Fruit fly (Drosophila melanogaster): ENCODE data around the gene Gr8a.

The Gr8a gene

DNA sequence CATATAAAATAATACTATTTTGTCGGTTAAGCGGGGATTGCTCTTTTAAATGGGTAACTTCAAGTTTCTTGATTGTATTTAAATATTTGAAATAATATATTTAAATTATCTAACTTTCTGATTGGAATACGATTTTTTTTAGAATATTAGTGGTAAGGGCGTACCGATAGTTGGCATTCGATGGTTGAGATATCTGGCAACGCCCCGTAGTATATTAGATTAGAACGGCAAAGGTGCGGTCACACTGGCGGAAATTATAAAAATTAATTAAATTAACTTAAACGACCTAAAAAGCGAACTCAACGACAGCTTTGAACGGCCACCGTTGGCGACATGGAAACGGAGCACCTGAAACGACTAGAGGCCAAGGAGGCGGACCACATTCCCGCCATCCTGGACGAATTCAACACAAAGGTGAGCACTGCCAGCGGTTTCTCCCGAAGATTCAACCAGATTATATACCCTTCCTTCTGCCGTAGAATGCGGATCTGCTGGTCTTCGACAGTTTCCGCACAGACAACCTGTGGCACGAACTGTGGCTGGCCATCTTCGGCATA is 29.1 kb downstream of the Gr8a start, which contains the start of gene ric8a (continued):
- TF ChIP-seq CG11294 (GFP tag; IDR thresholded peaks at IDR 0.05) (no peak), OdsH (GFP tag; optimal IDR thresholded peaks at IDR 0.05) (peak; percentile 19), Hr39 (GFP tag; optimal IDR thresholded peaks at IDR 0.05) (no peak), Met (GFP tag; optimal IDR thresholded peaks at IDR 0.05) (no peak)

dm6 chrX:9266082-9266481 is 39.1 kb downstream of the Gr8a start:
- no peak for TF ChIP-seq Smox (GFP tag; optimal IDR thresholded peaks at IDR 0.05)
- peak; percentile 32 for TF ChIP-seq CG32006 (GFP tag; optimal IDR thresholded peaks at IDR 0.05)
- TF ChIP-seq eg (GFP tag; IDR thresholded peaks at IDR 0.05), result 0 out of 3 replicates have a peak, but pooled peaks have one; percentile 10
- peak; percentile 50; the same call in 2 of the 3 replicates for TF ChIP-seq CG8119 (GFP tag; IDR thresholded peaks at IDR 0.05)
- TF ChIP-seq Gug (GFP tag; IDR thresholded peaks at IDR 0.05), result peak; percentile 18; the same call in 1 of the 2 replicates
- TF ChIP-seq CG15336 (GFP tag; IDR thresholded peaks at IDR 0.05), result peak; percentile 66
- TF ChIP-seq acj6 (GFP tag; optimal IDR thresholded peaks at IDR 0.05), result no peak
- no peak for TF ChIP-seq CG7368 (GFP tag; optimal IDR thresholded peaks at IDR 0.05)
- peak; percentile 56 for TF ChIP-seq Eip78C (GFP tag)
- TF ChIP-seq Eip93F (GFP tag; optimal IDR thresholded peaks at IDR 0.05), result no peak

- TF ChIP-seq CG10669 (GFP tag; optimal IDR thresholded peaks at IDR 0.05) (no peak), CG3919 (GFP tag; optimal IDR thresholded peaks at IDR 0.05) (no peak), Lpt (GFP tag; optimal IDR thresholded peaks at IDR 0.05) (no peak), CG15336 (GFP tag; IDR thresholded peaks at IDR 0.05) (no peak), esn (GFP tag; optimal IDR thresholded peaks at IDR 0.05) (no peak), Ets96B (tag; optimal IDR thresholded peaks at IDR 0.05) (no peak), Smox (GFP tag; optimal IDR thresholded peaks at IDR 0.05) (no peak), CG8319 (GFP tag; optimal IDR thresholded peaks at IDR 0.05) (no peak), CG3032 (tag; optimal IDR thresholded peaks at IDR 0.05) (no peak), Sox14 (GFP tag; optimal IDR thresholded peaks at IDR 0.05) (no peak), cyc (GFP tag; optimal IDR thresholded peaks at IDR 0.05) (no peak), CG34406 (GFP tag; optimal IDR thresholded peaks at IDR 0.05) (no peak), Hr38 (GFP tag; optimal IDR thresholded peaks at IDR 0.05) (no peak), CG6854 (GFP tag; optimal IDR thresholded peaks at IDR 0.05) (no peak), Eip93F (GFP tag; optimal IDR thresholded peaks at IDR 0.05) (no peak)
These were observed 40.7 kb downstream of the Gr8a start, which contains the start of gene Erk7 for dm6 chrX:9267598-9267997. Erk7 (minus strand) TSS chrX:9267698.

dm6 chrX:9269825-9270224 is 42.9 kb downstream of the Gr8a start, which contains the start of gene CG17440:
CG17440 (minus strand) TSS chrX:9269925.
- TF ChIP-seq CG31627 (GFP tag; optimal IDR thresholded peaks at IDR 0.05) (no peak), fd59A (GFP tag; optimal IDR thresholded peaks at IDR 0.05) (no peak), CG9139 (GFP tag; optimal IDR thresholded peaks at IDR 0.05) (no peak), svp (GFP tag) (no peak), Eip78C (GFP tag) (no peak), Hr39 (GFP tag; optimal IDR thresholded peaks at IDR 0.05) (no peak), CG7368 (GFP tag; optimal IDR thresholded peaks at IDR 0.05) (no peak), pdm3 (GFP tag; optimal IDR thresholded peaks at IDR 0.05) (no peak), CG8119 (GFP tag; IDR thresholded peaks at IDR 0.05) (no peak), topi (GFP tag; optimal IDR thresholded peaks at IDR 0.05) (no peak), CG6163 (GFP tag; IDR thresholded peaks at IDR 0.05) (no peak), Smox (GFP tag; optimal IDR thresholded peaks at IDR 0.05) (no peak), CG6808 (GFP tag; optimal IDR thresholded peaks at IDR 0.05) (no peak), Eip75B (GFP tag; optimal IDR thresholded peaks at IDR 0.05) (no peak), net (GFP tag; optimal IDR thresholded peaks at IDR 0.05) (no peak), CG8319 (GFP tag; optimal IDR thresholded peaks at IDR 0.05) (no peak), Hr38 (GFP tag; optimal IDR thresholded peaks at IDR 0.05) (no peak), achi (GFP tag; optimal IDR thresholded peaks at IDR 0.05) (no peak), esn (GFP tag; optimal IDR thresholded peaks at IDR 0.05) (no peak)
